Fruit fly (Drosophila melanogaster): ENCODE measurements around the gene Orct.
A peak's percentile ranks its signal among the peaks of the same experiment; 100 is the strongest.

Gene Orct

DNA sequence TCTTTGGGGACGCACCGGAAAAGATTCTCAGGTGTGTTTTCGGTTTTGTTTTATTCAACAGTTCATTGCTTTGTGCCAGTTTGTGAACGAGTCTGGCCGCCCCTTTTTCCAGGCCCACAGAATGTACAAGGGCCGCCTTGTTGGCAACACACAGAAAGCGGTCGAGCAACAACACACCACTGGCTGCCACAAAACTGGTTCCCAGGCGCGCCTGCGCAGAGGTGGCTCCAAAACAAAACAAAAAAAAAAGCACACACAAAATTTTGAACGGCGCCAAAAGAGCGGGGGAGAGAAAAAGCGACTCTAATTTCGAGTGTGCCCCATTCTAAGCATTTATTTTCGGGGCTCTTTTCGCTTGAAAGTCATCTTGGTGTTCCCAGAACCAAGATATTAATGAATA, 23.1 kb downstream of the Orct start (continued):
- TF ChIP-seq CG4328 (GFP tag; optimal IDR thresholded peaks at IDR 0.05) (no peak), CG12104 (GFP tag; optimal IDR thresholded peaks at IDR 0.05) (no peak), vfl (GFP tag; optimal IDR thresholded peaks at IDR 0.05) (no peak), klu (GFP tag; IDR thresholded peaks at IDR 0.05) (0 out of 2 replicates have a peak, but pooled peaks have one; percentile 34), sens (GFP tag) (no peak), Asciz (GFP tag; optimal IDR thresholded peaks at IDR 0.05) (no peak), CG6689 (GFP tag; IDR thresholded peaks at IDR 0.05) (no peak), chinmo (GFP tag; IDR thresholded peaks at IDR 0.05; ENCODE audit: partially characterized antibody) (peak; percentile 72; the same call in 1 of the 4 replicates)

DNA sequence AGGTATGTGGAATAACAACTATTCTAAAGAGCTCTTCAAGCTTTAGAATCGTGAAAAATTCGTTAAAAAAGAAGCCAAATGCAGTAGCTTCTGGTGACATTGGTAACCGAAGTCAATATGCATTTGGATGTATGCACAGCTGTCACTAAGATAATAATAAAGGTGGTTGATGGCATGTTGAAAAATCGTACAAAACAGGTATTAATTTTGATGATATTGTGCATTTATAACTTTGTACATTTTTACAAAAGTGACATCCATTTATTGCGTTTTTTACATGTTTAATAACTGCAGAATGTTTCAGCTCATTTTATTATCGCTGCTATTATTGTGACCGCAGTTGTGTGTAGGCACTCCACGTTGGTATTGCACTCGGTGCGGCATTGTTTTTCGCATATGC, 25.5 kb downstream of the Orct start:
- TF ChIP-seq CG12155 (GFP tag; optimal IDR thresholded peaks at IDR 0.05) (no peak), CHES-1-like (GFP tag; optimal IDR thresholded peaks at IDR 0.05) (no peak), CG2202 (tag; optimal IDR thresholded peaks at IDR 0.05) (peak; percentile 5), CG4854 (GFP tag; optimal IDR thresholded peaks at IDR 0.05) (no peak), CG2875 (GFP tag; optimal IDR thresholded peaks at IDR 0.05) (peak; percentile 54), CG17361 (GFP tag; IDR thresholded peaks at IDR 0.05) (no peak), CG1529 (GFP tag; optimal IDR thresholded peaks at IDR 0.05) (peak; percentile 5), Dad (GFP tag; optimal IDR thresholded peaks at IDR 0.05) (no peak), CG7928 (GFP tag; optimal IDR thresholded peaks at IDR 0.05) (no peak), Drgx (GFP tag; IDR thresholded peaks at IDR 0.05) (peak; percentile 46; the same call in 1 of the 2 replicates), kni (GFP tag; optimal IDR thresholded peaks at IDR 0.05) (peak; percentile 8), CG6175 (GFP tag; IDR thresholded peaks at IDR 0.05) (no peak), CG3065 (GFP tag; optimal IDR thresholded peaks at IDR 0.05) (no peak), trem (tag; optimal IDR thresholded peaks at IDR 0.05) (no peak), wek (GFP tag; optimal IDR thresholded peaks at IDR 0.05) (peak; percentile 17), Asciz (GFP tag; optimal IDR thresholded peaks at IDR 0.05) (peak; percentile 34), gem (tag; optimal IDR thresholded peaks at IDR 0.05) (peak; percentile 4), Hr51 (GFP tag; optimal IDR thresholded peaks at IDR 0.05) (no peak), Eip74EF (GFP tag; optimal IDR thresholded peaks at IDR 0.05) (no peak), bsh (GFP tag; optimal IDR thresholded peaks at IDR 0.05) (peak in 1 of 2 experiments; percentile 43), sc (optimal IDR thresholded peaks at IDR 0.05) (no peak), sc (GFP tag; optimal IDR thresholded peaks at IDR 0.05) (peak; percentile 13), CG16813 (GFP tag; IDR thresholded peaks at IDR 0.05; ENCODE audit: partially characterized antibody) (no peak), sens (GFP tag) (peak; percentile 87), Mes4 (GFP tag; optimal IDR thresholded peaks at IDR 0.05) (no peak), trh (GFP tag; optimal IDR thresholded peaks at IDR 0.05) (no peak), phol (tag; optimal IDR thresholded peaks at IDR 0.05) (no peak), CG10654 (GFP tag; optimal IDR thresholded peaks at IDR 0.05) (peak; percentile 0), repo (GFP tag; optimal IDR thresholded peaks at IDR 0.05) (no peak), CG12071 (GFP tag; optimal IDR thresholded peaks at IDR 0.05) (peak; percentile 29), CG6254 (GFP tag; optimal IDR thresholded peaks at IDR 0.05) (peak; percentile 27), CG1024 (GFP tag; IDR thresholded peaks at IDR 0.05) (peak; percentile 36; the same call in 1 of the 2 replicates), tgo (GFP tag; IDR thresholded peaks at IDR 0.05) (no peak), Tbp (GFP tag; optimal IDR thresholded peaks at IDR 0.05) (no peak), Myb (GFP tag; optimal IDR thresholded peaks at IDR 0.05) (no peak), CG13894 (tag; optimal IDR thresholded peaks at IDR 0.05) (no peak), ATbp (GFP tag; optimal IDR thresholded peaks at IDR 0.05) (peak; percentile 72), CG12299 (tag; optimal IDR thresholded peaks at IDR 0.05) (no peak), CG3407 (GFP tag; optimal IDR thresholded peaks at IDR 0.05) (peak; percentile 30), ash1 (GFP tag; optimal IDR thresholded peaks at IDR 0.05) (no peak), bowl (GFP tag; IDR thresholded peaks at IDR 0.05) (no peak), Hr3 (GFP tag; optimal IDR thresholded peaks at IDR 0.05) (no peak), seq (GFP tag; IDR thresholded peaks at IDR 0.05) (peak; percentile 25; the same call in 1 of the 2 replicates)
